Worm (Caenorhabditis elegans) whole organism, young adult: ENCODE data around the gene srh-179.

Source experiments
- B0019.2 ChIP-seq: fragments of 200-800 bp; sonication (Bioruptor generic); conservative IDR thresholded peaks from 2 replicates; pipeline ENCODE4 v1.3.6; 2022; ENCODE audit warnings: missing genetic modification reagents, missing genetic modification characterization, missing compliant biosample characterization
- B0035.1 ChIP-seq: sonication (generic microtip); optimal IDR thresholded peaks from 2 replicates; lab custom pipeline; 2016; ENCODE audit warnings: missing genetic modification characterization, mild to moderate bottlenecking, missing compliant biosample characterization, missing genotype, missing genetic modification reagents
- D2030.7 ChIP-seq: fragments of 200-800 bp; sonication (Bioruptor generic); IDR thresholded peaks from 2 replicates; pipeline ENCODE4 v1.3.6; 2022; ENCODE audit warnings: missing genetic modification reagents, missing genetic modification characterization, missing compliant biosample characterization
- F10E7.11 ChIP-seq: sonication (generic microtip); optimal IDR thresholded peaks from 2 replicates; lab custom pipeline; 2017; ENCODE audit warnings: mild to moderate bottlenecking, missing genetic modification characterization, moderate library complexity, missing compliant biosample characterization
- F23B12.7 ChIP-seq: sonication (generic microtip); optimal IDR thresholded peaks from 2 replicates; lab custom pipeline; 2017; ENCODE audit warnings: missing genetic modification characterization, mild to moderate bottlenecking, missing compliant biosample characterization, antibody characterized with exemption, moderate library complexity; ENCODE audit not compliant: insufficient read depth
- F55B11.4 ChIP-seq: sonication (generic microtip); optimal IDR thresholded peaks from 2 replicates; lab custom pipeline; 2016; ENCODE audit warnings: missing compliant biosample characterization, missing genetic modification characterization, borderline replicate concordance; ENCODE audit not compliant: insufficient read depth
- K12H6.12 ChIP-seq: fragments of 200-800 bp; sonication (Bioruptor generic); optimal IDR thresholded peaks from 2 replicates; lab custom pipeline; 2018; ENCODE audit warnings: mild to moderate bottlenecking, missing genetic modification characterization, missing compliant biosample characterization
- T26A5.8 ChIP-seq: sonication (generic microtip); optimal IDR thresholded peaks from 2 replicates; lab custom pipeline; 2016; ENCODE audit warnings: missing genetic modification characterization, missing compliant biosample characterization
- Y79H2A.3 ChIP-seq: fragments of 200-800 bp; sonication (Bioruptor generic); conservative IDR thresholded peaks from 2 replicates; pipeline ENCODE4 v1.3.6; 2022; ENCODE audit warnings: missing genetic modification reagents, missing genetic modification characterization, missing compliant biosample characterization
- ama-1 ChIP-seq, 3 experiments: fragments of 150-350 bp in 1 of 3; sonication (generic microtip) in 2 of 3; optimal IDR thresholded peaks; 2 replicates each; lab custom pipeline; 2014 to 2018; ENCODE audit warnings: missing biosample characterization in 2 of 3, missing genetic modification characterization in 2 of 3, missing genetic modification reagents in 2 of 3
- atf-7 ChIP-seq: sonication (generic microtip); optimal IDR thresholded peaks from 2 replicates; lab custom pipeline; 2017; ENCODE audit warnings: mild to moderate bottlenecking, missing genetic modification characterization, missing compliant biosample characterization
- attf-3 ChIP-seq: fragments of 200-800 bp; sonication (Bioruptor generic); conservative IDR thresholded peaks from 2 replicates; pipeline ENCODE4 v1.3.6; 2022; ENCODE audit warnings: missing genetic modification reagents, missing genetic modification characterization, missing compliant biosample characterization
- attf-5 ChIP-seq: fragments of 200-800 bp; sonication (Bioruptor generic); optimal IDR thresholded peaks from 2 replicates; lab custom pipeline; 2018; ENCODE audit warnings: mild to moderate bottlenecking, missing genetic modification characterization, missing compliant biosample characterization
- bed-2 ChIP-seq: fragments of 200-800 bp; sonication (Bioruptor generic); IDR thresholded peaks from 2 replicates; pipeline ENCODE4 v1.3.6; 2022; ENCODE audit warnings: missing genetic modification reagents, missing genetic modification characterization, missing compliant biosample characterization
- cebp-1 ChIP-seq, 2 experiments: fragments of 200-800 bp in 1 of 2; sonication (Bioruptor generic) in 1 of 2; sonication (generic microtip) in 1 of 2; IDR thresholded peaks in 1 of 2; optimal IDR thresholded peaks in 1 of 2; 2 replicates each; pipeline versions ENCODE4 v1.3.6 to Lab custom; 2017 to 2022; ENCODE audit warnings: missing compliant biosample characterization in 2 of 2, missing genetic modification characterization in 2 of 2, mild to moderate bottlenecking in 1 of 2, missing genetic modification reagents in 1 of 2, moderate library complexity in 1 of 2
- ceh-27 ChIP-seq: fragments of 200-800 bp; sonication (Bioruptor generic); optimal IDR thresholded peaks from 2 replicates; lab custom pipeline; 2018; ENCODE audit warnings: mild to moderate bottlenecking, missing genetic modification characterization, moderate library complexity, missing compliant biosample characterization
- dox-1 ChIP-seq: fragments of 200-800 bp; sonication (Bioruptor generic); IDR thresholded peaks from 2 replicates; pipeline ENCODE4 v1.3.6; 2022; ENCODE audit warnings: missing genetic modification reagents, missing genetic modification characterization, missing compliant biosample characterization
- dpl-1 ChIP-seq: fragments of 150-350 bp; optimal IDR thresholded peaks from 2 replicates; lab custom pipeline; 2014; ENCODE audit warnings: missing biosample characterization, missing genetic modification reagents, missing genetic modification characterization
- egl-18 ChIP-seq: fragments of 200-800 bp; sonication (Bioruptor generic); IDR thresholded peaks from 2 replicates; pipeline ENCODE4 v1.3.6; 2022; ENCODE audit warnings: missing genetic modification reagents, missing genetic modification characterization, missing compliant biosample characterization
- egrh-3 ChIP-seq: fragments of 200-800 bp; sonication (Bioruptor generic); IDR thresholded peaks from 2 replicates; pipeline ENCODE4 v1.3.6; 2022; ENCODE audit warnings: missing genetic modification reagents, missing genetic modification characterization, missing compliant biosample characterization
- hmg-1.2 ChIP-seq: fragments of 200-800 bp; sonication (Bioruptor generic); IDR thresholded peaks from 2 replicates; pipeline ENCODE4 v1.3.6; 2022; ENCODE audit warnings: missing genetic modification reagents, missing genetic modification characterization, missing compliant biosample characterization
- let-607 ChIP-seq, 2 experiments: fragments of 200-800 bp in 1 of 2; sonication (Bioruptor generic) in 1 of 2; sonication (generic microtip) in 1 of 2; optimal IDR thresholded peaks; 2 replicates each; lab custom pipeline; 2016 to 2018; ENCODE audit warnings: mild to moderate bottlenecking in 2 of 2, missing compliant biosample characterization in 2 of 2, missing genetic modification characterization in 2 of 2, moderate library complexity in 2 of 2, missing genotype in 1 of 2
- lin-35 ChIP-seq, 3 experiments: fragments of 150-350 bp in 2 of 3; sonication (generic microtip) in 1 of 3; optimal IDR thresholded peaks; 2 replicates each; lab custom pipeline; 2014 to 2018; ENCODE audit warnings: missing biosample characterization in 3 of 3, missing genetic modification characterization in 3 of 3, missing genetic modification reagents in 3 of 3
- lsl-1 ChIP-seq: fragments of 200-800 bp; sonication (Bioruptor generic); optimal IDR thresholded peaks from 2 replicates; lab custom pipeline; 2018; ENCODE audit warnings: mild to moderate bottlenecking, missing genetic modification characterization, moderate library complexity, missing compliant biosample characterization
- mcd-1 ChIP-seq: fragments of 200-800 bp; sonication (Bioruptor generic); IDR thresholded peaks from 2 replicates; pipeline ENCODE4 v1.3.6; 2022; ENCODE audit warnings: missing genetic modification reagents, missing genetic modification characterization, missing compliant biosample characterization
- mel-28 ChIP-seq: sonication (generic microtip); optimal IDR thresholded peaks from 2 replicates; lab custom pipeline; 2016; ENCODE audit warnings: borderline replicate concordance, mild to moderate bottlenecking, missing genetic modification characterization, missing compliant biosample characterization
- nfyb-1 ChIP-seq: fragments of 200-800 bp; sonication (Bioruptor generic); IDR thresholded peaks from 2 replicates; pipeline ENCODE4 v1.3.6; 2022; ENCODE audit warnings: missing genetic modification reagents, missing genetic modification characterization, missing compliant biosample characterization
- pha-4 ChIP-seq: fragments of 150-350 bp; sonication (generic microtip); optimal IDR thresholded peaks from 2 replicates; lab custom pipeline; 2014; ENCODE audit warnings: missing biosample characterization, missing genetic modification reagents, missing genetic modification characterization
- sea-2 ChIP-seq: fragments of 200-800 bp; sonication (Bioruptor generic); IDR thresholded peaks from 2 replicates; pipeline ENCODE4 v1.3.6; 2022; ENCODE audit warnings: missing genetic modification characterization, missing compliant biosample characterization
- snpc-4 ChIP-seq, 5 experiments: fragments of 150-350 bp in 1 of 5; sonication (generic microtip) in 4 of 5; optimal IDR thresholded peaks; 2 replicates each; lab custom pipeline; 2014 to 2018; ENCODE audit warnings: missing genetic modification characterization in 5 of 5, missing biosample characterization in 3 of 5, antibody characterized with exemption in 2 of 5, mild to moderate bottlenecking in 2 of 5, missing compliant biosample characterization in 2 of 5, missing genotype in 2 of 5, moderate library complexity in 2 of 5, missing genetic modification reagents in 1 of 5
- zfh-2 ChIP-seq: fragments of 200-800 bp; sonication (Bioruptor generic); conservative IDR thresholded peaks from 2 replicates; pipeline ENCODE4 v1.3.6; 2022; ENCODE audit warnings: missing genetic modification reagents, missing genetic modification characterization, missing compliant biosample characterization
- ztf-22 ChIP-seq: fragments of 200-800 bp; sonication (Bioruptor generic); optimal IDR thresholded peaks from 2 replicates; lab custom pipeline; 2018; ENCODE audit warnings: mild to moderate bottlenecking, missing genetic modification characterization, moderate library complexity, missing compliant biosample characterization
- ztf-25 ChIP-seq: fragments of 200-800 bp; sonication (Bioruptor generic); IDR thresholded peaks from 2 replicates; pipeline ENCODE4 v1.3.6; 2022; ENCODE audit warnings: missing genetic modification reagents, missing genetic modification characterization, missing compliant biosample characterization

The srh-179 gene

DNA sequence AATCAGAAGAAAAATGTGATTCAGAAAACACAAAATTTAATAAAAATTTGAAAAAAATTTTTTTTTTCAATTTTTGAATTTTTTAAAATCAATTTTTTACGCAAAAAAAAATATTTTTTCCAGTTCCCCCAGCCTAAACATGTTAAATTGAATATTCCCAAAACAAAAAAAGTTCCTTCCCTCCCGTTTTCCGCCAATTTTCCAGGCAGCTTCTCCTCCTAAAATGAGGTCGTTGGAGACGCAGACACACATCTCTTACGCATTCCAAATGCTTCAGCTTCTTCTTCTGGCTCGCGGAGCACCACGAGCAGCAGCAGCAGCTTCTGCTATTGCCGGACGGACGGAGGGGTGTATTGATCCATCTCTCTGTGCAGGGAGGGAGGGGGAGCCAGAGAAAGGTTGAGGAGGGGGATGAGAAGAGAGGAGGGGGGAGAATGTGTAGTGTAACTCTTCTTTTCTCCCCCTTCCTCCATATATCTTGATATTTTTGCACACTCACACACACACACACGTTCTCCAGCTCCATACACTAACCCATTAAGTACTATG lies 14.2 kb downstream of the srh-179 start:
- TF ChIP-seq nfyb-1 (GFP tag; lab: Robert Waterston, UW): no peak
- TF ChIP-seq hmg-1.2 (GFP tag; lab: Robert Waterston, UW): no peak
- TF ChIP-seq ztf-25 (GFP tag; lab: Robert Waterston, UW): no peak
- TF ChIP-seq mcd-1: peak; percentile 44; the same call in 1 of the 2 replicates
- TF ChIP-seq lin-35 (GFP tag; optimal IDR thresholded peaks at IDR 0.05; lab: Kevin White, UChicago): peak in 1 of 3 experiments; percentile 47
- TF ChIP-seq D2030.7 (GFP tag; lab: Robert Waterston, UW): no peak
- TF ChIP-seq let-607 (tag; optimal IDR thresholded peaks at IDR 0.05; lab: Kevin White, UChicago): no peak
- peak; percentile 95 for TF ChIP-seq zfh-2 (GFP tag; lab: Robert Waterston, UW)
- TF ChIP-seq Y79H2A.3 (GFP tag; lab: Robert Waterston, UW): no peak
- TF ChIP-seq B0035.1 (tag; lab: Kevin White, UChicago): no peak
- TF ChIP-seq attf-5 (GFP tag; lab: Kevin White, UChicago): peak; percentile 4
- no peak for TF ChIP-seq F23B12.7
- no peak for TF ChIP-seq dpl-1 (GFP tag; lab: Kevin White, UChicago)
- TF ChIP-seq K12H6.12 (tag; lab: Kevin White, UChicago): peak; percentile 90
- no peak for TF ChIP-seq mel-28 (tag; lab: Kevin White, UChicago)
- no peak for TF ChIP-seq pha-4
- TF ChIP-seq F10E7.11 (tag; lab: Kevin White, UChicago): no peak
- TF ChIP-seq ceh-27 (GFP tag; lab: Kevin White, UChicago): peak; percentile 35
- TF ChIP-seq egrh-3 (GFP tag; lab: Robert Waterston, UW): peak; percentile 84
- no peak for TF ChIP-seq atf-7 (tag; lab: Kevin White, UChicago)
- no peak for TF ChIP-seq sea-2 (GFP tag; lab: Robert Waterston, UW)
- TF ChIP-seq dox-1 (GFP tag; lab: Robert Waterston, UW): no peak
- TF ChIP-seq bed-2: no peak
- no peak for TF ChIP-seq cebp-1 (GFP tag; IDR thresholded peaks at IDR 0.05; lab: Robert Waterston, UW)
- peak; percentile 31 for TF ChIP-seq cebp-1 (tag; optimal IDR thresholded peaks at IDR 0.05; lab: Kevin White, UChicago)
- no peak for TF ChIP-seq F55B11.4
- TF ChIP-seq B0019.2 (GFP tag; lab: Robert Waterston, UW): no peak
- no peak for TF ChIP-seq lsl-1

- TF ChIP-seq T26A5.8 (tag; lab: Kevin White, UChicago): no peak
Measured at ce11 chrV:18491961-18492360, 15.8 kb downstream of the srh-179 start, which contains the start of gene slo-1. Gene slo-1, plus strand, starts transcription at chrV:18492261.

DNA sequence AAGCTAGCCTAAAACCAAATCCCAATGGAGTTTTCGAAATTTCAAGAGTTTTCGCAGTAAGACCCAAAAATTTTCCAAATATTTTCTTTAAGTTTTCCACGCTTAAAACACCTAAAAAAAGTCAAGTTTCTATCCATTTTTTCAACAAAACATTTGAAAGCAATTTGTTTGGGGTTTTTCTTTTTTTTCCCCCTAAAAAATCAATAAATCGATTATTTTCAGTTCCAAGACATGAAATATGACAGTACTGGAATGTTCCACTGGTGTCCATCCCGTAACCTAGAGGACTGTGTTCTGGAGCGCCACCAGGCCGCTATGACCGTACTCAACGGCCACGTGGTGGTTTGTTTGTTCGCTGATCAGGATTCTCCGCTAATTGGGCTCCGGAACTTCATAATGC lies 28.4 kb downstream of the srh-179 start:
- TF ChIP-seq T26A5.8 (tag; lab: Kevin White, UChicago) (no peak), snpc-4 (GFP tag; optimal IDR thresholded peaks at IDR 0.05; lab: Kevin White, UChicago) (no peak), snpc-4 (tag; optimal IDR thresholded peaks at IDR 0.05; lab: Kevin White, UChicago) (no peak), egl-18 (no peak), ama-1 (optimal IDR thresholded peaks at IDR 0.05; lab: Kevin White, UChicago) (no peak), ama-1 (GFP tag; optimal IDR thresholded peaks at IDR 0.05; lab: Kevin White, UChicago) (no peak), ztf-22 (GFP tag; lab: Kevin White, UChicago) (no peak), lin-35 (GFP tag; optimal IDR thresholded peaks at IDR 0.05; lab: Kevin White, UChicago) (no peak), attf-3 (GFP tag; lab: Robert Waterston, UW) (no peak), K12H6.12 (tag; lab: Kevin White, UChicago) (no peak)
